Fruit fly (Drosophila melanogaster) whole organism, embryonic: ENCODE results near the gene CG13989.

Source experiments
- C15 ChIP-seq: fragments of 200-800 bp; sonication (Bioruptor generic); IDR thresholded peaks from 3 replicates; pipeline ENCODE4 v1.3.6; 2022; ENCODE audit warnings: missing biosample characterization, missing genetic modification characterization
- CG16863 ChIP-seq: fragments of 200-800 bp; sonication (Bioruptor generic); optimal IDR thresholded peaks from 3 replicates; lab custom pipeline; 2016; ENCODE audit warnings: missing biosample characterization, missing genetic modification characterization
- CG32767 ChIP-seq: fragments of 200-800 bp; sonication (Bioruptor generic); IDR thresholded peaks from 2 replicates; pipeline ENCODE4 v1.3.6; 2022; ENCODE audit warnings: missing biosample characterization, missing genetic modification characterization
- CG6813 ChIP-seq: fragments of 200-800 bp; sonication (Bioruptor generic); optimal IDR thresholded peaks from 2 replicates; lab custom pipeline; 2017; ENCODE audit warnings: missing biosample characterization, missing genetic modification characterization, mild to moderate bottlenecking, moderate library complexity, missing genetic modification reagents
- CrebB ChIP-seq: fragments of 200-800 bp; sonication (Bioruptor generic); optimal IDR thresholded peaks from 3 replicates; lab custom pipeline; 2018; ENCODE audit warnings: missing biosample characterization, mild to moderate bottlenecking, missing genetic modification characterization
- E2f2 ChIP-seq: fragments of 200-800 bp; sonication (Bioruptor generic); IDR thresholded peaks from 2 replicates; pipeline ENCODE4 v1.3.6; 2022; ENCODE audit warnings: missing biosample characterization, missing genetic modification characterization
- GATAe ChIP-seq: fragments of 200-800 bp; sonication (Bioruptor generic); conservative IDR thresholded peaks from 2 replicates; pipeline ENCODE4 v1.3.6; 2022; ENCODE audit warnings: missing biosample characterization, missing genetic modification characterization
- HLH3B ChIP-seq: fragments of 200-800 bp; sonication (Bioruptor generic); IDR thresholded peaks from 2 replicates; pipeline ENCODE4 v1.3.6; 2022; ENCODE audit warnings: missing biosample characterization, missing genetic modification characterization
- HLH4C ChIP-seq: fragments of 200-800 bp; sonication (Bioruptor generic); IDR thresholded peaks from 3 replicates; pipeline ENCODE4 v1.3.6; 2022; ENCODE audit warnings: missing biosample characterization, missing genetic modification characterization; ENCODE audit not compliant: partially characterized antibody
- Hr39 ChIP-seq: fragments of >200 bp; optimal IDR thresholded peaks from 2 replicates; lab custom pipeline; 2017
- Six4 ChIP-seq: fragments of 200-800 bp; sonication (Bioruptor generic); optimal IDR thresholded peaks from 2 replicates; lab custom pipeline; 2016; ENCODE audit warnings: missing biosample characterization, missing genetic modification characterization
- nom ChIP-seq: fragments of 200-800 bp; sonication (Bioruptor generic); optimal IDR thresholded peaks from 2 replicates; lab custom pipeline; 2017; ENCODE audit warnings: missing biosample characterization, missing genetic modification characterization, mild to moderate bottlenecking, moderate library complexity, missing genetic modification reagents

DNA sequence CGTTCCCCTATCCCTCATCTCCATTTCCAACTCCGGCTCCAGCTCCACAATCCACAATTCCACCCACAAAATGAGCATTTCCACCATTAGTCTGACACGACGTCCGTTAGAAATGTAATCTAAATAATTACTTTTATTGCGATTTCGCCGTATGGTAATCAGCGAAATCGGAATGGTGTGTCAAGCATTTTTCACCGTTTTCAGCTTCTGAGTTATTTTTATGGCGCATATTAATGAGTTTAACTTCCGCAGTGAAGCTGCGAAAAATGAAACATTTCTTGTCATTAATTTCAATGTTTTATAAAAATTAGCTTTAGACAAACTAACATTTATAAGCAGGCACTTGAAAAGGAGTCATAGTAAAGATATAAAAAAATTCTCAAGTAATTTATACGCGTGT lies at the start of gene CG13989:
- no peak for TF ChIP-seq CG6813 (GFP tag; lab: Kevin White, UChicago)
- TF ChIP-seq nom (GFP tag; lab: Kevin White, UChicago) = no peak
- TF ChIP-seq CG16863 = no peak
- TF ChIP-seq C15 (GFP tag; lab: Robert Waterston, UW) = no peak
- TF ChIP-seq HLH3B = no peak
- no peak for TF ChIP-seq CG32767 (GFP tag; lab: Robert Waterston, UW)
- TF ChIP-seq CrebB (tag; lab: Kevin White, UChicago) = no peak
- no peak for TF ChIP-seq E2f2 (GFP tag; lab: Robert Waterston, UW)
- no peak for TF ChIP-seq Six4 (GFP tag; lab: Kevin White, UChicago)
- TF ChIP-seq Hr39 = no peak
- TF ChIP-seq HLH4C (GFP tag; lab: Robert Waterston, UW) = no peak
- no peak for TF ChIP-seq GATAe (GFP tag; lab: Robert Waterston, UW)
